Worm (Caenorhabditis elegans) whole organism, young adult: ENCODE measurements around the gene cest-8.

Experiments
- ama-1 ChIP-seq, 3 experiments: fragments of 150-350 bp in 1 of 3; sonication (generic microtip) in 2 of 3; optimal IDR thresholded peaks; 2 replicates each; lab custom pipeline; 2014 to 2018; ENCODE audit warnings: missing biosample characterization in 2 of 3, missing genetic modification characterization in 2 of 3, missing genetic modification reagents in 2 of 3
- attf-6 ChIP-seq: fragments of 200-800 bp; sonication (Bioruptor generic); IDR thresholded peaks from 2 replicates; pipeline ENCODE4 v1.3.6; 2022; ENCODE audit warnings: missing genetic modification reagents, missing genetic modification characterization, missing compliant biosample characterization
- efl-1 ChIP-seq: fragments of 150-350 bp; optimal IDR thresholded peaks from 2 replicates; lab custom pipeline; 2014; ENCODE audit warnings: missing biosample characterization, missing genetic modification reagents, missing genetic modification characterization
- ztf-28 ChIP-seq: fragments of 200-800 bp; sonication (Bioruptor generic); IDR thresholded peaks from 2 replicates; pipeline ENCODE4 v1.3.6; 2022; ENCODE audit warnings: missing genetic modification reagents, missing genetic modification characterization, missing compliant biosample characterization

DNA sequence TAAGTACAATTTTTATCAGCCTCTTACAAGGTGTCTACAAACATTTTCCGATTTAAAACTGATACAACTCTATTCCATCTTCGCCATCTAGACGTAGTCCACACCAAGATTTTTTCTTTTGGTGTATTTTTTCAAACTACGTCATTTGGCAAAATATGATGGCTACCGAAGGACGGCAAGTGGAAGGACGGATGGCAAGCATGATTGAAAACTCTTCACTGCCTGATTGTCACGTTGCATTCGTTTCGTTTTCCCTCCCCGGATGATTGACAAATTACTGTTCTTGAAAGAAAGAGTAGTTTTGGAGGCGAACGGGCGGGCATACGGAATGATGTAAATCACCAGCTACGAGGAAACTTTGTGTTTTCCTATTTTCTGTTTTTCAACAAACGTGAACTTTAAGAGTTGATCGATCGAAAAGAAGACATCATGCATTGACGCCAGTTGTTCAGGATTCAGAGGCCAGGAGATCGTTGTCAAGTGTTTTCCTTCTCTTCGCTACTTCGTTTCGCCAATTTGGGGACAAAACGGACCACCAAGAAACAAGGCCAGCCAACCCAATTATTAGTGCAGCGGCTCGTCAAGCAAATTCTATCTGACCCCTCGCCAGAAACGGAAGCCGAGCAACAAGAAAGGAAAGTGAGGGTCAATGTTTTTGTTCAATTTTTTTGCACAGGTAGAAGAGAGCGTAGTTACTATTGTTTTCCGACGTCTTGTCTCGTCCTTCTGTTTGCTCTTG, 40.9 kb upstream of the cest-8 start:
- no peak for TF ChIP-seq ztf-28 (GFP tag; lab: Robert Waterston, UW)
- TF ChIP-seq efl-1 (GFP tag; lab: Kevin White, UChicago): no peak
- TF ChIP-seq ama-1 (optimal IDR thresholded peaks at IDR 0.05; lab: Kevin White, UChicago): no peak
- TF ChIP-seq ama-1 (GFP tag; optimal IDR thresholded peaks at IDR 0.05; lab: Kevin White, UChicago): no peak
- TF ChIP-seq attf-6 (GFP tag; lab: Robert Waterston, UW): no peak
